Fruit fly (Drosophila melanogaster) S2 (cell line): ENCODE measurements around the gene Ndae1.

Experiments used
- CG8478 ChIP-seq: fragments of >200 bp; optimal IDR thresholded peaks from 2 replicates; lab custom pipeline; 2018
- CTCF ChIP-seq, 2 experiments: fragments of >200 bp; optimal IDR thresholded peaks; 2 replicates each; lab custom pipeline; 2018

dm6 chr2L:7241499-7241898 lies 7.6 kb downstream of the Ndae1 start:
- TF ChIP-seq CG8478 (no peak), CTCF (optimal IDR thresholded peaks at IDR 0.05; lab: Kevin White, UChicago) (no peak)
